Fruit fly (Drosophila melanogaster) whole organism, embryonic: ENCODE results near the gene CG15347.
A peak's percentile ranks its signal among the peaks of the same experiment; 100 is the strongest.

ENCODE experiments used
- Abd-B ChIP-seq: fragments of 200-800 bp; sonication (Bioruptor generic); optimal IDR thresholded peaks from 2 replicates; lab custom pipeline; 2018; ENCODE audit warnings: missing biosample characterization, mild to moderate bottlenecking, missing genetic modification characterization, moderate library complexity
- CG10209 ChIP-seq: fragments of 200-800 bp; sonication (Bioruptor generic); optimal IDR thresholded peaks from 3 replicates; lab custom pipeline; 2017; ENCODE audit warnings: missing biosample characterization, mild to moderate bottlenecking, missing genetic modification characterization, missing genetic modification reagents
- CG10267 ChIP-seq: fragments of 200-800 bp; sonication (Bioruptor generic); optimal IDR thresholded peaks from 2 replicates; lab custom pipeline; 2018; ENCODE audit warnings: missing biosample characterization, mild to moderate bottlenecking, missing genetic modification characterization, moderate library complexity
- CG11504 ChIP-seq: fragments of 200-800 bp; sonication (Bioruptor generic); optimal IDR thresholded peaks from 3 replicates; lab custom pipeline; 2019; ENCODE audit warnings: missing biosample characterization, mild to moderate bottlenecking, missing genetic modification characterization, moderate library complexity
- CG12155 ChIP-seq: fragments of 200-800 bp; sonication (Bioruptor generic); optimal IDR thresholded peaks from 3 replicates; lab custom pipeline; 2016; ENCODE audit warnings: missing biosample characterization, missing genetic modification characterization
- CG13775 ChIP-seq: fragments of 200-800 bp; sonication (Bioruptor generic); optimal IDR thresholded peaks from 3 replicates; lab custom pipeline; 2017; ENCODE audit warnings: missing biosample characterization, mild to moderate bottlenecking, missing genetic modification characterization
- CG15073 ChIP-seq: fragments of 200-800 bp; sonication (Bioruptor generic); optimal IDR thresholded peaks from 2 replicates; lab custom pipeline; 2016; ENCODE audit warnings: missing biosample characterization, missing genetic modification characterization
- CG2120 ChIP-seq: fragments of 200-800 bp; sonication (Bioruptor generic); optimal IDR thresholded peaks from 3 replicates; lab custom pipeline; 2016; ENCODE audit warnings: missing biosample characterization, missing genetic modification characterization
- CG30431 ChIP-seq: fragments of 200-800 bp; sonication (Bioruptor generic); optimal IDR thresholded peaks from 2 replicates; lab custom pipeline; 2017; ENCODE audit warnings: missing biosample characterization, missing genetic modification characterization
- CG3163 ChIP-seq: fragments of 200-800 bp; sonication (Bioruptor generic); optimal IDR thresholded peaks from 3 replicates; lab custom pipeline; 2016; ENCODE audit warnings: missing biosample characterization, missing genetic modification characterization
- CG4707 ChIP-seq: fragments of 200-800 bp; sonication (Bioruptor generic); optimal IDR thresholded peaks from 2 replicates; lab custom pipeline; 2018; ENCODE audit warnings: missing biosample characterization, mild to moderate bottlenecking, missing genetic modification characterization, moderate library complexity
- CG4730 ChIP-seq: fragments of 200-800 bp; sonication (Bioruptor generic); IDR thresholded peaks from 2 replicates; pipeline ENCODE4 v1.3.6; 2022; ENCODE audit warnings: missing biosample characterization, missing genetic modification characterization
- CG4854 ChIP-seq: fragments of 200-800 bp; sonication (Bioruptor generic); optimal IDR thresholded peaks from 2 replicates; lab custom pipeline; 2016; ENCODE audit warnings: missing biosample characterization, missing genetic modification characterization, inconsistent platforms
- CG8478 ChIP-seq: fragments of >200 bp; optimal IDR thresholded peaks from 2 replicates; lab custom pipeline; 2018
- CG8944 ChIP-seq: fragments of 200-800 bp; sonication (Bioruptor generic); optimal IDR thresholded peaks from 3 replicates; lab custom pipeline; 2016; ENCODE audit warnings: missing biosample characterization, missing genetic modification characterization
- CG9609 ChIP-seq: fragments of 200-800 bp; sonication (Bioruptor generic); optimal IDR thresholded peaks from 3 replicates; lab custom pipeline; 2016; ENCODE audit warnings: missing biosample characterization, missing genetic modification characterization
- CG9932 ChIP-seq: fragments of 200-800 bp; sonication (Bioruptor generic); IDR thresholded peaks from 2 replicates; pipeline ENCODE4 v1.3.6; 2022; ENCODE audit warnings: missing biosample characterization, missing genetic modification characterization
- Camta ChIP-seq: fragments of 200-800 bp; sonication (Bioruptor generic); optimal IDR thresholded peaks from 2 replicates; lab custom pipeline; 2016; ENCODE audit warnings: missing biosample characterization, missing genetic modification characterization
- D19B ChIP-seq: fragments of 200-800 bp; sonication (Bioruptor generic); optimal IDR thresholded peaks from 2 replicates; lab custom pipeline; 2017; ENCODE audit warnings: missing biosample characterization, mild to moderate bottlenecking, missing genetic modification characterization
- E2f1 ChIP-seq: fragments of 200-800 bp; sonication (Bioruptor generic); IDR thresholded peaks from 2 replicates; pipeline ENCODE4 v1.3.6; 2022; ENCODE audit warnings: missing biosample characterization, missing genetic modification characterization
- Eip74EF ChIP-seq, 2 experiments: fragments of 200-800 bp in 1 of 2; fragments of >200 bp in 1 of 2; sonication (Bioruptor generic) in 1 of 2; optimal IDR thresholded peaks; 2 replicates each; lab custom pipeline; 2017 to 2019; ENCODE audit warnings: missing biosample characterization in 2 of 2, missing genetic modification characterization in 2 of 2, mild to moderate bottlenecking in 1 of 2, moderate library complexity in 1 of 2
- Elba2 ChIP-seq: fragments of 200-800 bp; sonication (Bioruptor generic); optimal IDR thresholded peaks from 3 replicates; lab custom pipeline; 2016; ENCODE audit warnings: missing biosample characterization, missing genetic modification characterization
- Fer2 ChIP-seq: fragments of 200-800 bp; sonication (Bioruptor generic); optimal IDR thresholded peaks from 2 replicates; lab custom pipeline; 2018; ENCODE audit warnings: missing biosample characterization, mild to moderate bottlenecking, missing genetic modification characterization, moderate library complexity
- Fer3 ChIP-seq: fragments of 200-800 bp; sonication (Bioruptor generic); optimal IDR thresholded peaks from 2 replicates; lab custom pipeline; 2018; ENCODE audit warnings: missing biosample characterization, mild to moderate bottlenecking, missing genetic modification characterization, moderate library complexity
- HHEX ChIP-seq: fragments of 200-800 bp; sonication (Bioruptor generic); optimal IDR thresholded peaks from 3 replicates; lab custom pipeline; 2017; ENCODE audit warnings: missing biosample characterization, mild to moderate bottlenecking, missing genetic modification characterization, missing genetic modification reagents
- Lhr ChIP-seq: fragments of 200-800 bp; sonication (Bioruptor generic); optimal IDR thresholded peaks from 3 replicates; lab custom pipeline; 2017; ENCODE audit warnings: mild to moderate bottlenecking, missing biosample characterization, missing genetic modification reagents, missing genetic modification characterization
- Lpt ChIP-seq: fragments of >200 bp; optimal IDR thresholded peaks from 2 replicates; lab custom pipeline; 2018; ENCODE audit warnings: missing biosample characterization, missing genetic modification characterization
- Myb ChIP-seq: fragments of 200-800 bp; sonication (Bioruptor generic); optimal IDR thresholded peaks from 2 replicates; lab custom pipeline; 2016; ENCODE audit warnings: missing biosample characterization, missing genetic modification characterization
- Oaz ChIP-seq: fragments of 200-800 bp; sonication (Bioruptor generic); IDR thresholded peaks from 2 replicates; pipeline ENCODE4 v1.3.6; 2022; ENCODE audit warnings: missing biosample characterization, missing genetic modification characterization
- PHDP ChIP-seq: fragments of 200-800 bp; sonication (Bioruptor generic); optimal IDR thresholded peaks from 3 replicates; lab custom pipeline; 2018; ENCODE audit warnings: missing biosample characterization, mild to moderate bottlenecking, missing genetic modification characterization, moderate library complexity
- Scr ChIP-seq: fragments of 200-800 bp; sonication (Bioruptor generic); IDR thresholded peaks from 2 replicates; pipeline ENCODE4 v1.3.6; 2022; ENCODE audit warnings: missing biosample characterization, missing genetic modification characterization; ENCODE audit not compliant: partially characterized antibody
- Stat92E ChIP-seq, 3 experiments: fragments of >200 bp in 2 of 3; fragments of 200-800 bp in 1 of 3; sonication (Bioruptor generic) in 1 of 3; optimal IDR thresholded peaks; 2 replicates each; lab custom pipeline; 2017 to 2019; ENCODE audit warnings: missing biosample characterization in 3 of 3, missing genetic modification characterization in 3 of 3, mild to moderate bottlenecking in 1 of 3, moderate library complexity in 1 of 3
- ase ChIP-seq: fragments of 200-800 bp; sonication (Bioruptor generic); IDR thresholded peaks from 3 replicates; pipeline ENCODE4 v1.3.6; 2022; ENCODE audit warnings: missing biosample characterization, missing genetic modification characterization
- bbx ChIP-seq: fragments of 200-800 bp; sonication (Bioruptor generic); IDR thresholded peaks from 2 replicates; pipeline ENCODE4 v1.3.6; 2022; ENCODE audit warnings: missing biosample characterization, missing genetic modification characterization; ENCODE audit not compliant: partially characterized antibody
- cg ChIP-seq: fragments of 200-800 bp; sonication (Bioruptor generic); optimal IDR thresholded peaks from 3 replicates; lab custom pipeline; 2019; ENCODE audit warnings: missing biosample characterization, mild to moderate bottlenecking, missing genetic modification characterization, moderate library complexity
- crp ChIP-seq, 2 experiments: fragments of 200-800 bp; sonication (Bioruptor generic); optimal IDR thresholded peaks; 2 replicates in 1 of 2; 3 replicates in 1 of 2; lab custom pipeline; 2017; ENCODE audit warnings: missing biosample characterization in 2 of 2, missing genetic modification characterization in 2 of 2, mild to moderate bottlenecking in 1 of 2, moderate library complexity in 1 of 2
- eve ChIP-seq, 2 experiments: fragments of >200 bp; optimal IDR thresholded peaks; 2 replicates each; lab custom pipeline; 2017; ENCODE audit warnings: missing biosample characterization in 2 of 2, missing genetic modification characterization in 2 of 2
- hkb ChIP-seq, 2 experiments: fragments of 200-800 bp in 1 of 2; fragments of >200 bp in 1 of 2; sonication (Bioruptor generic) in 1 of 2; IDR thresholded peaks in 1 of 2; optimal IDR thresholded peaks in 1 of 2; 2 replicates each; pipeline versions ENCODE4 v1.3.6 to Lab custom; 2017 to 2022; ENCODE audit warnings: missing biosample characterization in 1 of 2, missing genetic modification characterization in 1 of 2
- jigr1 ChIP-seq: fragments of 200-800 bp; sonication (Bioruptor generic); IDR thresholded peaks from 3 replicates; pipeline ENCODE4 v1.3.6; 2022; ENCODE audit warnings: missing biosample characterization, missing genetic modification characterization
- kay ChIP-seq: fragments of 200-800 bp; sonication (Bioruptor generic); optimal IDR thresholded peaks from 2 replicates; lab custom pipeline; 2016; ENCODE audit warnings: missing biosample characterization, missing genetic modification characterization
- org-1 ChIP-seq: fragments of 200-800 bp; sonication (Bioruptor generic); optimal IDR thresholded peaks from 2 replicates; lab custom pipeline; 2017; ENCODE audit warnings: missing biosample characterization, missing genetic modification characterization
- pfk ChIP-seq: fragments of 200-800 bp; sonication (Bioruptor generic); optimal IDR thresholded peaks from 2 replicates; lab custom pipeline; 2018; ENCODE audit warnings: missing biosample characterization, mild to moderate bottlenecking, missing genetic modification characterization, moderate library complexity
- phol ChIP-seq: fragments of 200-800 bp; sonication (Bioruptor generic); optimal IDR thresholded peaks from 3 replicates; lab custom pipeline; 2018; ENCODE audit warnings: missing biosample characterization, mild to moderate bottlenecking, missing genetic modification characterization, moderate library complexity
- pita ChIP-seq: fragments of 200-800 bp; sonication (Bioruptor generic); optimal IDR thresholded peaks from 2 replicates; lab custom pipeline; 2017; ENCODE audit warnings: missing biosample characterization, mild to moderate bottlenecking, missing genetic modification characterization
- sc ChIP-seq, 3 experiments: fragments of >200 bp in 2 of 3; fragments of 200-800 bp in 1 of 3; sonication (Bioruptor generic) in 1 of 3; optimal IDR thresholded peaks; 2 replicates in 2 of 3; 3 replicates in 1 of 3; lab custom pipeline; 2017; ENCODE audit warnings: mild to moderate bottlenecking in 1 of 3, missing biosample characterization in 1 of 3, missing genetic modification characterization in 1 of 3, missing genetic modification reagents in 1 of 3
- slou ChIP-seq: fragments of 200-800 bp; sonication (Bioruptor generic); optimal IDR thresholded peaks from 3 replicates; lab custom pipeline; 2016; ENCODE audit warnings: missing biosample characterization, missing genetic modification characterization
- tap ChIP-seq: fragments of 200-800 bp; optimal IDR thresholded peaks from 3 replicates; lab custom pipeline; 2019; ENCODE audit warnings: missing biosample characterization, mild to moderate bottlenecking, missing genetic modification characterization, moderate library complexity
- trh ChIP-seq: fragments of 200-800 bp; sonication (Bioruptor generic); optimal IDR thresholded peaks from 2 replicates; lab custom pipeline; 2016; ENCODE audit warnings: missing biosample characterization, missing genetic modification characterization
- usp ChIP-seq: fragments of >200 bp; optimal IDR thresholded peaks from 2 replicates; lab custom pipeline; 2017; ENCODE audit warnings: missing biosample characterization, missing genetic modification characterization

CG15347 gene

DNA sequence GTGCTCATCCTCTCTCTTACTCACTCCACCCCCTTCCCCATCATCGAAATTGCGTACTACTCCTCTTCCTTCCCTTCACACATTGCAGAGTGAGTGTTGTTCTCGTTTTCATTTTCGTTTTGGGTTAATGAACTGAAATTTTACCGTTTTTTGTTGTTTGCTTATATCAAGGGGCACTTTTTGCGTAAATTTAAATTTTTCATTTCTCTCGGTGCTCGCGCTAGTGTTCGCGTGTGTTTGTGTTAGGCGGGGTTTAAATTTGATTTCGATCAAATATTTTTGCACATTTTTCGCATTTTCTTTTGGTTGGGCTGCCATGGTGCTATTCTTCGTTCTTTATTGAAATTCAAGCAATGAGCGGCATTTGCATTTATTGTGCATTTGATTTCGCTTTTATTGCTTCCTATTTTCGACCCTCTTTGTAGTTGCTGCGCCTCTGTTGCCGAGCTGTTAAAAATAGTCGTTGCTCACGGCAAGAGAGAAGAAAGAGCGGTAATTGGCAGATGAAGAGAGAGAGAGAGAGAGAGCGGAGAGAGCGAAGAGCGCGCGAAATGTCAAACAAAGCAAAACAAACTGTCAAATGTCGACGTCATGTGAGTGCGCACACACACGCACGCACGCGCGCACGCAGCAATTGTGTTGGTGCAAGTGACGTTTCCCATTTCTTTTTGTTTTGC, 39.8 kb downstream of the CG15347 start (continued):
- TF ChIP-seq Eip74EF (GFP tag; optimal IDR thresholded peaks at IDR 0.05; lab: Kevin White, UChicago) = peak in 1 of 2 experiments; percentile 2
- TF ChIP-seq eve (GFP tag; optimal IDR thresholded peaks at IDR 0.05; lab: Kevin White, UChicago) = peak in 1 of 2 experiments; percentile 68
- no peak for TF ChIP-seq kay (GFP tag; lab: Kevin White, UChicago)
- no peak for TF ChIP-seq CG10209
- no peak for TF ChIP-seq Myb (GFP tag; lab: Kevin White, UChicago)
- TF ChIP-seq CG9609 (GFP tag; lab: Kevin White, UChicago) = no peak
- TF ChIP-seq Stat92E (GFP tag; optimal IDR thresholded peaks at IDR 0.05; lab: Kevin White, UChicago) = peak in 1 of 3 experiments; percentile 84
- no peak for TF ChIP-seq bbx (GFP tag; lab: Robert Waterston, UW)
- TF ChIP-seq CG2120 (GFP tag; lab: Kevin White, UChicago) = peak; percentile 30
- TF ChIP-seq Lpt = peak; percentile 88
- no peak for TF ChIP-seq trh (GFP tag; lab: Kevin White, UChicago)
- no peak for TF ChIP-seq Lhr (GFP tag; lab: Kevin White, UChicago)
- no peak for TF ChIP-seq Abd-B (GFP tag; lab: Kevin White, UChicago)
- TF ChIP-seq CG30431 (GFP tag; lab: Kevin White, UChicago) = no peak
- no peak for TF ChIP-seq CG4854 (GFP tag; lab: Kevin White, UChicago)
- peak; percentile 1 for TF ChIP-seq pfk (GFP tag; lab: Kevin White, UChicago)
- no peak for TF ChIP-seq CG12155 (GFP tag; lab: Kevin White, UChicago)
- TF ChIP-seq Fer3 (tag; lab: Kevin White, UChicago) = no peak
- no peak for TF ChIP-seq CG13775
- TF ChIP-seq CG8944 = no peak
- no peak for TF ChIP-seq usp (GFP tag; lab: Kevin White, UChicago)
- no peak for TF ChIP-seq pita
- TF ChIP-seq CG4730 (GFP tag; lab: Robert Waterston, UW) = no peak
- TF ChIP-seq D19B = no peak
- TF ChIP-seq tap (tag; lab: Kevin White, UChicago) = no peak
- no peak for TF ChIP-seq jigr1 (GFP tag; lab: Robert Waterston, UW)
- no peak for TF ChIP-seq CG10267 (tag; lab: Kevin White, UChicago)
- no peak for TF ChIP-seq CG9932 (GFP tag; lab: Robert Waterston, UW)
- TF ChIP-seq org-1 = no peak
- no peak for TF ChIP-seq CG8478 (lab: Kevin White, UChicago)
- no peak for TF ChIP-seq CG4707 (GFP tag; lab: Kevin White, UChicago)
- no peak for TF ChIP-seq CG15073 (GFP tag; lab: Kevin White, UChicago)
- no peak for TF ChIP-seq Fer2 (tag; lab: Kevin White, UChicago)
- TF ChIP-seq cg = peak; percentile 85
- TF ChIP-seq CG11504 (tag; lab: Kevin White, UChicago) = no peak
- TF ChIP-seq Camta (GFP tag; lab: Kevin White, UChicago) = no peak
- TF ChIP-seq Scr (GFP tag; lab: Robert Waterston, UW) = no peak
- TF ChIP-seq crp (GFP tag; optimal IDR thresholded peaks at IDR 0.05; lab: Kevin White, UChicago) = no peak
- peak; percentile 57 for TF ChIP-seq CG3163
- TF ChIP-seq E2f1 (GFP tag; lab: Robert Waterston, UW) = no peak
- no peak for TF ChIP-seq phol (tag; lab: Kevin White, UChicago)
- no peak for TF ChIP-seq Oaz (GFP tag; lab: Robert Waterston, UW)
- TF ChIP-seq slou (GFP tag; lab: Kevin White, UChicago) = no peak
- TF ChIP-seq HHEX (GFP tag; lab: Kevin White, UChicago) = no peak
- peak; percentile 13 for TF ChIP-seq PHDP (tag; lab: Kevin White, UChicago)
- no peak for TF ChIP-seq sc (optimal IDR thresholded peaks at IDR 0.05; lab: Kevin White, UChicago)
- no peak for TF ChIP-seq sc (GFP tag; optimal IDR thresholded peaks at IDR 0.05; lab: Kevin White, UChicago)
- TF ChIP-seq Elba2 (GFP tag; lab: Kevin White, UChicago) = no peak
- no peak for TF ChIP-seq ase
- no peak for TF ChIP-seq hkb (optimal IDR thresholded peaks at IDR 0.05; lab: Kevin White, UChicago)
- TF ChIP-seq hkb (GFP tag; IDR thresholded peaks at IDR 0.05; lab: Robert Waterston, UW) = 0 out of 2 replicates have a peak, but pooled peaks have one; percentile 30
